Worm (Caenorhabditis elegans) whole organism, L3 larva: Measurements from ENCODE around the gene msp-78.

Source experiments
- ceh-9 ChIP-seq: sonication (generic microtip); optimal IDR thresholded peaks from 2 replicates; lab custom pipeline; 2018; ENCODE audit warnings: missing biosample characterization, missing genetic modification characterization
- mml-1 ChIP-seq: fragments of 150-350 bp; sonication (generic microtip); optimal IDR thresholded peaks from 3 replicates; lab custom pipeline; 2014; ENCODE audit warnings: missing biosample characterization, missing genetic modification characterization
- pha-4 ChIP-seq: fragments of 150-350 bp; optimal IDR thresholded peaks from 2 replicates; lab custom pipeline; 2014; ENCODE audit warnings: missing biosample characterization, missing genetic modification reagents, missing genetic modification characterization
- snpc-4 ChIP-seq: fragments of 150-350 bp; optimal IDR thresholded peaks from 2 replicates; lab custom pipeline; 2014; ENCODE audit warnings: missing biosample characterization, missing genetic modification characterization
- unc-39 ChIP-seq: sonication (generic microtip); optimal IDR thresholded peaks from 4 replicates; lab custom pipeline; 2017; ENCODE audit warnings: missing biosample characterization, missing genetic modification characterization
- unc-62 ChIP-seq: fragments of 150-350 bp; sonication (generic microtip); optimal IDR thresholded peaks from 4 replicates; lab custom pipeline; 2014; ENCODE audit warnings: missing biosample characterization, missing genetic modification reagents, missing genetic modification characterization

DNA sequence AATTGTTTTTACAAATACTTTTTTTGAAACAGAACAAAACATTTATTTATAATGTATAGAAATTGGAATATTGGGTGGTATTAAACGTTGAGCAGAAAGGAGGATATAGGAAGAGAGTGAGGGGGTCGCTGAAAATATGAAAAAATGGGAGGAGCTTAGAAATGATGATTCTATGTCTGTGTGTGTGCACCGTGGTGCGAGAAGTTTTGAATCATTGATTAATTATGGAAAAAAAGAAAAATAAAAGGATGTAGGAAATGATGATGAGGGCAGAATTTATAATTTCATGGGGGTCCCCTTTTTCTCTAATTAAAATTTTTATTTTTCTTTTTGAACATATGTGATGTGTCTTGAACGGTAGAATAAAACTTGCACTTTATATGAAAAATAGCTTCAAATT lies 14.8 kb downstream of the msp-78 start, which contains the start of gene sre-4:
- no peak for TF ChIP-seq snpc-4 (tag; lab: Kevin White, UChicago)
- no peak for TF ChIP-seq pha-4 (tag; lab: Kevin White, UChicago)
- no peak for TF ChIP-seq unc-39 (tag; lab: Kevin White, UChicago)
- TF ChIP-seq mml-1 (tag; lab: Kevin White, UChicago), result no peak
- TF ChIP-seq ceh-9 (tag; lab: Kevin White, UChicago), result no peak
- no peak for TF ChIP-seq unc-62 (GFP tag; lab: Kevin White, UChicago)
